Worm (Caenorhabditis elegans) whole organism, late embryonic: ENCODE data around the gene F40A3.1.

ENCODE experiments used
- ama-1 ChIP-seq: fragments of 150-350 bp; optimal IDR thresholded peaks from 2 replicates; lab custom pipeline; 2014
- ceh-19 ChIP-seq: fragments of 200-800 bp; sonication (Bioruptor generic); optimal IDR thresholded peaks from 2 replicates; lab custom pipeline; 2018; ENCODE audit warnings: mild to moderate bottlenecking, missing genetic modification characterization, missing compliant biosample characterization
- ets-4 ChIP-seq: sonication (generic microtip); optimal IDR thresholded peaks from 2 replicates; lab custom pipeline; 2016; ENCODE audit warnings: missing genetic modification characterization, missing compliant biosample characterization
- rnt-1 ChIP-seq: sonication (generic microtip); optimal IDR thresholded peaks from 2 replicates; lab custom pipeline; 2016; ENCODE audit warnings: missing genetic modification characterization, missing compliant biosample characterization
- zip-5 ChIP-seq: sonication (generic microtip); optimal IDR thresholded peaks from 2 replicates; lab custom pipeline; 2016; ENCODE audit warnings: missing genetic modification characterization, missing compliant biosample characterization

- TF ChIP-seq rnt-1 (tag; lab: Kevin White, UChicago) (no peak), zip-5 (no peak), ama-1 (lab: Kevin White, UChicago) (no peak), ceh-19 (GFP tag; lab: Kevin White, UChicago) (no peak), ets-4 (tag; lab: Kevin White, UChicago) (no peak)
Measured at ce11 chrV:7857931-7858330, 33.4 kb upstream of the F40A3.1 start, which contains the start of gene C37C3.1.
